Fruit fly (Drosophila melanogaster) whole organism, embryonic: ENCODE measurements around the gene Pmm2.

Experiments
- B-H1 ChIP-seq: fragments of 200-800 bp; sonication (Bioruptor generic); IDR thresholded peaks from 3 replicates; pipeline ENCODE4 v1.3.6; 2022; ENCODE audit warnings: missing biosample characterization, missing genetic modification characterization
- Bdp1 ChIP-seq: fragments of 200-800 bp; sonication (Bioruptor generic); optimal IDR thresholded peaks from 3 replicates; lab custom pipeline; 2016; ENCODE audit warnings: missing biosample characterization, missing genetic modification characterization
- CG1024 ChIP-seq: fragments of 200-800 bp; sonication (Bioruptor generic); IDR thresholded peaks from 2 replicates; pipeline ENCODE4 v1.3.6; 2022; ENCODE audit warnings: missing biosample characterization, missing genetic modification characterization
- CG10959 ChIP-seq: fragments of 200-800 bp; sonication (Bioruptor generic); IDR thresholded peaks from 2 replicates; pipeline ENCODE4 v1.3.6; 2022; ENCODE audit warnings: missing biosample characterization, missing genetic modification characterization
- CG11085 ChIP-seq: fragments of 200-800 bp; sonication (Bioruptor generic); IDR thresholded peaks from 2 replicates; pipeline ENCODE4 v1.3.6; 2022; ENCODE audit warnings: missing biosample characterization, missing genetic modification characterization
- CG12299 ChIP-seq: fragments of 200-800 bp; sonication (Bioruptor generic); optimal IDR thresholded peaks from 2 replicates; lab custom pipeline; 2018; ENCODE audit warnings: missing biosample characterization, mild to moderate bottlenecking, missing genetic modification characterization
- CG13424 ChIP-seq: fragments of 200-800 bp; sonication (Bioruptor generic); optimal IDR thresholded peaks from 2 replicates; lab custom pipeline; 2019; ENCODE audit warnings: missing biosample characterization, mild to moderate bottlenecking, missing genetic modification characterization, moderate library complexity
- CG14860 ChIP-seq: fragments of 200-800 bp; sonication (Bioruptor generic); IDR thresholded peaks from 3 replicates; pipeline ENCODE4 v1.3.6; 2022; ENCODE audit warnings: missing biosample characterization, missing genetic modification characterization; ENCODE audit not compliant: partially characterized antibody
- CG15479 ChIP-seq: fragments of 200-800 bp; sonication (Bioruptor generic); optimal IDR thresholded peaks from 3 replicates; lab custom pipeline; 2019; ENCODE audit warnings: missing biosample characterization, mild to moderate bottlenecking, missing genetic modification characterization, moderate library complexity
- CG16863 ChIP-seq: fragments of 200-800 bp; sonication (Bioruptor generic); optimal IDR thresholded peaks from 3 replicates; lab custom pipeline; 2016; ENCODE audit warnings: missing biosample characterization, missing genetic modification characterization
- CG17186 ChIP-seq: fragments of 200-800 bp; sonication (Bioruptor generic); optimal IDR thresholded peaks from 3 replicates; lab custom pipeline; 2017; ENCODE audit warnings: missing biosample characterization, missing genetic modification reagents, missing genetic modification characterization
- CG17328 ChIP-seq: fragments of 200-800 bp; sonication (Bioruptor generic); IDR thresholded peaks from 2 replicates; pipeline ENCODE4 v1.3.6; 2022; ENCODE audit warnings: missing biosample characterization, missing genetic modification characterization
- CG2129 ChIP-seq: fragments of 200-800 bp; sonication (Bioruptor generic); IDR thresholded peaks from 2 replicates; pipeline ENCODE4 v1.3.6; 2022; ENCODE audit warnings: missing biosample characterization, missing genetic modification characterization; ENCODE audit not compliant: partially characterized antibody
- CG2199 ChIP-seq: fragments of 200-800 bp; sonication (Bioruptor generic); IDR thresholded peaks from 3 replicates; pipeline ENCODE4 v1.3.6; 2022; ENCODE audit warnings: missing biosample characterization, missing genetic modification characterization
- CG30020 ChIP-seq: fragments of 200-800 bp; optimal IDR thresholded peaks from 2 replicates; lab custom pipeline; 2019; ENCODE audit warnings: missing biosample characterization, mild to moderate bottlenecking, missing genetic modification characterization, moderate library complexity
- CG4282 ChIP-seq: fragments of 200-800 bp; sonication (Bioruptor generic); optimal IDR thresholded peaks from 2 replicates; lab custom pipeline; 2016; ENCODE audit warnings: missing biosample characterization, missing genetic modification characterization
- CG7987 ChIP-seq: fragments of 200-800 bp; sonication (Bioruptor generic); optimal IDR thresholded peaks from 2 replicates; lab custom pipeline; 2018; ENCODE audit warnings: missing biosample characterization, mild to moderate bottlenecking, missing genetic modification characterization, moderate library complexity
- CG8359 ChIP-seq: fragments of 200-800 bp; sonication (Bioruptor generic); optimal IDR thresholded peaks from 2 replicates; lab custom pipeline; 2017; ENCODE audit warnings: missing biosample characterization, mild to moderate bottlenecking, missing genetic modification characterization, borderline replicate concordance
- CkIIα-i1 ChIP-seq: fragments of 200-800 bp; sonication (Bioruptor generic); IDR thresholded peaks from 2 replicates; pipeline ENCODE4 v1.3.6; 2022; ENCODE audit warnings: missing biosample characterization, missing genetic modification characterization
- CoRest ChIP-seq: fragments of 200-800 bp; sonication (Bioruptor generic); optimal IDR thresholded peaks from 3 replicates; lab custom pipeline; 2018; ENCODE audit warnings: missing biosample characterization, mild to moderate bottlenecking, missing genetic modification characterization, moderate library complexity
- Doc2 ChIP-seq: fragments of 200-800 bp; sonication (Bioruptor generic); IDR thresholded peaks from 2 replicates; pipeline ENCODE4 v1.3.6; 2022; ENCODE audit warnings: missing biosample characterization, missing genetic modification characterization
- H2.0 ChIP-seq: fragments of 200-800 bp; sonication (Bioruptor generic); IDR thresholded peaks from 2 replicates; pipeline ENCODE4 v1.3.6; 2022; ENCODE audit warnings: missing biosample characterization, missing genetic modification characterization
- Hsf ChIP-seq: fragments of 200-800 bp; sonication (Bioruptor generic); optimal IDR thresholded peaks from 3 replicates; lab custom pipeline; 2016; ENCODE audit warnings: missing biosample characterization, missing genetic modification characterization
- Lim3 ChIP-seq: fragments of 200-800 bp; sonication (Bioruptor generic); IDR thresholded peaks from 2 replicates; pipeline ENCODE4 v1.3.6; 2022; ENCODE audit warnings: missing biosample characterization, missing genetic modification characterization
- Nf-YC ChIP-seq: fragments of 200-800 bp; optimal IDR thresholded peaks from 3 replicates; lab custom pipeline; 2019; ENCODE audit warnings: missing biosample characterization, mild to moderate bottlenecking, missing genetic modification characterization, moderate library complexity
- NfI ChIP-seq: fragments of 200-800 bp; sonication (Bioruptor generic); optimal IDR thresholded peaks from 3 replicates; lab custom pipeline; 2018; ENCODE audit warnings: missing biosample characterization, mild to moderate bottlenecking, missing genetic modification characterization, moderate library complexity
- PHDP ChIP-seq: fragments of 200-800 bp; sonication (Bioruptor generic); optimal IDR thresholded peaks from 3 replicates; lab custom pipeline; 2018; ENCODE audit warnings: missing biosample characterization, mild to moderate bottlenecking, missing genetic modification characterization, moderate library complexity
- Pdp1 ChIP-seq, 2 experiments: fragments of 200-800 bp; sonication (Bioruptor generic); optimal IDR thresholded peaks; 3 replicates each; lab custom pipeline; 2016; ENCODE audit warnings: missing biosample characterization in 2 of 2, missing genetic modification characterization in 2 of 2, mild to moderate bottlenecking in 1 of 2, moderate library complexity in 1 of 2
- Poxn ChIP-seq: fragments of 200-800 bp; sonication (Bioruptor generic); IDR thresholded peaks from 2 replicates; pipeline ENCODE4 v1.3.6; 2022; ENCODE audit warnings: missing biosample characterization, missing genetic modification characterization
- Ravus ChIP-seq: fragments of 200-800 bp; sonication (Bioruptor generic); IDR thresholded peaks from 2 replicates; pipeline ENCODE4 v1.3.6; 2022; ENCODE audit warnings: missing biosample characterization, missing genetic modification characterization
- Sry-δ ChIP-seq: fragments of 200-800 bp; sonication (Bioruptor generic); optimal IDR thresholded peaks from 2 replicates; lab custom pipeline; 2016; ENCODE audit warnings: missing biosample characterization, missing genetic modification characterization
- Usf ChIP-seq: fragments of 200-800 bp; sonication (Bioruptor generic); optimal IDR thresholded peaks from 2 replicates; lab custom pipeline; 2017; ENCODE audit warnings: missing genotype, missing biosample characterization, missing genetic modification characterization
- al ChIP-seq: fragments of 200-800 bp; sonication (Bioruptor generic); IDR thresholded peaks from 2 replicates; pipeline ENCODE4 v1.3.6; 2022; ENCODE audit warnings: missing biosample characterization, missing genetic modification characterization
- btn ChIP-seq: fragments of 200-800 bp; sonication (Bioruptor generic); optimal IDR thresholded peaks from 2 replicates; lab custom pipeline; 2016; ENCODE audit warnings: missing biosample characterization, missing genetic modification characterization
- ci ChIP-seq: fragments of 200-800 bp; sonication (Bioruptor generic); IDR thresholded peaks from 3 replicates; pipeline ENCODE4 v1.3.6; 2022; ENCODE audit warnings: missing biosample characterization, missing genetic modification characterization
- corto ChIP-seq: fragments of 200-800 bp; sonication (Bioruptor generic); optimal IDR thresholded peaks from 2 replicates; lab custom pipeline; 2016; ENCODE audit warnings: missing biosample characterization, mild to moderate bottlenecking, missing genetic modification characterization, moderate library complexity
- crp ChIP-seq, 2 experiments: fragments of 200-800 bp; sonication (Bioruptor generic); optimal IDR thresholded peaks; 2 replicates in 1 of 2; 3 replicates in 1 of 2; lab custom pipeline; 2017; ENCODE audit warnings: missing biosample characterization in 2 of 2, missing genetic modification characterization in 2 of 2, mild to moderate bottlenecking in 1 of 2, moderate library complexity in 1 of 2
- dmrt99B ChIP-seq: fragments of 200-800 bp; sonication (Bioruptor generic); optimal IDR thresholded peaks from 2 replicates; lab custom pipeline; 2018; ENCODE audit warnings: missing biosample characterization, mild to moderate bottlenecking, missing genetic modification characterization, moderate library complexity
- en ChIP-seq: fragments of 200-800 bp; sonication (Bioruptor generic); optimal IDR thresholded peaks from 2 replicates; lab custom pipeline; 2016; ENCODE audit warnings: missing biosample characterization, missing genetic modification characterization
- hbn ChIP-seq: fragments of 200-800 bp; sonication (Bioruptor generic); IDR thresholded peaks from 2 replicates; pipeline ENCODE4 v1.3.6; 2022; ENCODE audit warnings: missing biosample characterization, missing genetic modification characterization; ENCODE audit not compliant: partially characterized antibody
- hth ChIP-seq: fragments of >200 bp; optimal IDR thresholded peaks from 2 replicates; lab custom pipeline; 2017; ENCODE audit warnings: inconsistent platforms
- ken ChIP-seq: fragments of 200-800 bp; sonication (Bioruptor generic); IDR thresholded peaks from 3 replicates; pipeline ENCODE4 v1.3.6; 2022; ENCODE audit warnings: missing biosample characterization, missing genetic modification characterization
- knrl ChIP-seq: fragments of 200-800 bp; sonication (Bioruptor generic); IDR thresholded peaks from 3 replicates; pipeline ENCODE4 v1.3.6; 2022; ENCODE audit warnings: missing biosample characterization, missing genetic modification characterization; ENCODE audit not compliant: partially characterized antibody
- onecut ChIP-seq: fragments of 200-800 bp; sonication (Bioruptor generic); IDR thresholded peaks from 2 replicates; pipeline ENCODE4 v1.3.6; 2022; ENCODE audit warnings: missing biosample characterization, missing genetic modification characterization
- rib ChIP-seq: fragments of 200-800 bp; sonication (Bioruptor generic); IDR thresholded peaks from 2 replicates; pipeline ENCODE4 v1.3.6; 2022; ENCODE audit warnings: missing biosample characterization, missing genetic modification characterization
- scrt ChIP-seq: fragments of 200-800 bp; sonication (Bioruptor generic); optimal IDR thresholded peaks from 2 replicates; lab custom pipeline; 2018; ENCODE audit warnings: missing biosample characterization, mild to moderate bottlenecking, missing genetic modification characterization, moderate library complexity
- tio ChIP-seq: fragments of 200-800 bp; sonication (Bioruptor generic); optimal IDR thresholded peaks from 2 replicates; lab custom pipeline; 2017; ENCODE audit warnings: missing biosample characterization, missing genetic modification characterization, inconsistent platforms
- toy ChIP-seq: fragments of 200-800 bp; sonication (Bioruptor generic); IDR thresholded peaks from 2 replicates; pipeline ENCODE4 v1.3.6; 2022; ENCODE audit warnings: missing biosample characterization, missing genetic modification characterization
- twi ChIP-seq: fragments of 200-800 bp; optimal IDR thresholded peaks from 2 replicates; lab custom pipeline; 2019; ENCODE audit warnings: missing biosample characterization, mild to moderate bottlenecking, missing genetic modification characterization, moderate library complexity
- unc-4 ChIP-seq: fragments of 200-800 bp; sonication (Bioruptor generic); IDR thresholded peaks from 2 replicates; pipeline ENCODE4 v1.3.6; 2022; ENCODE audit warnings: missing biosample characterization, missing genetic modification characterization; ENCODE audit not compliant: partially characterized antibody
- unpg ChIP-seq: fragments of 200-800 bp; sonication (Bioruptor generic); optimal IDR thresholded peaks from 3 replicates; lab custom pipeline; 2018; ENCODE audit warnings: missing biosample characterization, mild to moderate bottlenecking, missing genetic modification characterization, moderate library complexity
- wek ChIP-seq: fragments of 200-800 bp; sonication (Bioruptor generic); optimal IDR thresholded peaks from 3 replicates; lab custom pipeline; 2018; ENCODE audit warnings: missing biosample characterization, mild to moderate bottlenecking, missing genetic modification characterization, moderate library complexity

The Pmm2 gene

DNA sequence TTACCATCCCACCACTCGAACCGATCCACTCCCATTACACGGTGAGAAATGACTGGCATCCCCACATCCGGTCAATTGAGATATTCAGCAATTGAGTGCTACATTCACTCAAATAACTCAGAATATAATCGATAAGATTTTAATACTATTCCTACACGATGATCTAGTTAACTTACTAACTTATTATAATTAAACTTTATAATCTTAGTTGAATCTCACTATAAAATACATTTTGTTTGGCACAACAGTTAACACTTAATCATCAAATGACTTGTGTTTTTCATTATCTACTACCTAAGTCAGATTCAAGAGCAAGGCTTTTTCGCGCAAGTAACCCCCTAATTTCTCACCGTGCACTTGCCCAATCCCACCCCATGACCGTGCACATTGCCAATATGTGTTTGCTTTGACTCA lies 39.1 kb upstream of the Pmm2 start (continued):
- no peak for TF ChIP-seq H2.0 (GFP tag; lab: Robert Waterston, UW)
- no peak for TF ChIP-seq hbn (GFP tag; lab: Robert Waterston, UW)
- TF ChIP-seq CG30020 (tag; lab: Kevin White, UChicago): no peak
- TF ChIP-seq unc-4 (GFP tag; lab: Robert Waterston, UW): no peak
- TF ChIP-seq CG12299 (tag; lab: Kevin White, UChicago): no peak
- peak; percentile 65 for TF ChIP-seq CoRest (tag; lab: Kevin White, UChicago)
- no peak for TF ChIP-seq B-H1
- TF ChIP-seq Ravus (GFP tag; lab: Robert Waterston, UW): no peak
- TF ChIP-seq unpg (GFP tag; lab: Kevin White, UChicago): peak; percentile 32
- TF ChIP-seq hth (lab: Kevin White, UChicago): no peak
- no peak for TF ChIP-seq CG1024 (GFP tag; lab: Robert Waterston, UW)
- no peak for TF ChIP-seq crp (GFP tag; optimal IDR thresholded peaks at IDR 0.05; lab: Kevin White, UChicago)
- peak; percentile 62 for TF ChIP-seq CG13424
- no peak for TF ChIP-seq Lim3
- no peak for TF ChIP-seq al
- no peak for TF ChIP-seq CkIIα-i1 (GFP tag; lab: Robert Waterston, UW)
- no peak for TF ChIP-seq en
- TF ChIP-seq twi: no peak
- no peak for TF ChIP-seq CG10959 (GFP tag; lab: Robert Waterston, UW)
- no peak for TF ChIP-seq ken
- peak; percentile 39 for TF ChIP-seq onecut (GFP tag; lab: Robert Waterston, UW)
- peak; percentile 55 for TF ChIP-seq dmrt99B (tag; lab: Kevin White, UChicago)
- TF ChIP-seq CG14860 (GFP tag; lab: Robert Waterston, UW): no peak
- no peak for TF ChIP-seq scrt (GFP tag; lab: Kevin White, UChicago)
- no peak for TF ChIP-seq CG4282 (GFP tag; lab: Kevin White, UChicago)
- TF ChIP-seq Nf-YC (tag; lab: Kevin White, UChicago): peak; percentile 36
- TF ChIP-seq ci (GFP tag; lab: Robert Waterston, UW): no peak
- TF ChIP-seq Hsf (GFP tag; lab: Kevin White, UChicago): peak; percentile 33
- TF ChIP-seq btn (GFP tag; lab: Kevin White, UChicago): no peak
- TF ChIP-seq CG2129 (GFP tag; lab: Robert Waterston, UW): no peak
- no peak for TF ChIP-seq CG7987 (GFP tag; lab: Kevin White, UChicago)
- TF ChIP-seq tio (GFP tag; lab: Kevin White, UChicago): peak; percentile 26
- TF ChIP-seq CG15479: no peak
- no peak for TF ChIP-seq wek (GFP tag; lab: Kevin White, UChicago)
- no peak for TF ChIP-seq CG2199 (GFP tag; lab: Robert Waterston, UW)
- TF ChIP-seq Pdp1 (GFP tag; optimal IDR thresholded peaks at IDR 0.05; lab: Kevin White, UChicago): peak in 1 of 2 experiments; percentile 9
- TF ChIP-seq Sry-δ (GFP tag; lab: Kevin White, UChicago): no peak
- TF ChIP-seq toy (GFP tag; lab: Robert Waterston, UW): no peak
- no peak for TF ChIP-seq CG17186 (GFP tag; lab: Kevin White, UChicago)
- TF ChIP-seq Poxn (GFP tag; lab: Robert Waterston, UW): no peak
- TF ChIP-seq NfI (GFP tag; lab: Kevin White, UChicago): peak; percentile 31
- TF ChIP-seq corto (GFP tag; lab: Kevin White, UChicago): peak; percentile 60
- no peak for TF ChIP-seq CG16863 (GFP tag; lab: Kevin White, UChicago)
- TF ChIP-seq Usf: peak; percentile 34
- no peak for TF ChIP-seq CG11085 (GFP tag; lab: Robert Waterston, UW)
- TF ChIP-seq knrl (GFP tag; lab: Robert Waterston, UW): no peak
- TF ChIP-seq CG8359 (GFP tag; lab: Kevin White, UChicago): no peak
- peak; percentile 46 for TF ChIP-seq PHDP (tag; lab: Kevin White, UChicago)
- TF ChIP-seq Bdp1 (GFP tag; lab: Kevin White, UChicago): no peak
- no peak for TF ChIP-seq rib (GFP tag; lab: Robert Waterston, UW)
- TF ChIP-seq CG17328 (GFP tag; lab: Robert Waterston, UW): no peak
- no peak for TF ChIP-seq Doc2 (GFP tag; lab: Robert Waterston, UW)
